Fruit fly (Drosophila melanogaster) whole organism, embryonic: ENCODE results near the gene nanos.

Experiments used
- CG1024 ChIP-seq: fragments of 200-800 bp; sonication (Bioruptor generic); IDR thresholded peaks from 2 replicates; pipeline ENCODE4 v1.3.6; 2022; ENCODE audit warnings: missing biosample characterization, missing genetic modification characterization
- CG10366 ChIP-seq: fragments of 200-800 bp; sonication (Bioruptor generic); IDR thresholded peaks from 2 replicates; pipeline ENCODE4 v1.3.6; 2022; ENCODE audit warnings: missing biosample characterization, missing genetic modification characterization
- CG10565 ChIP-seq: fragments of 200-800 bp; sonication (Bioruptor generic); optimal IDR thresholded peaks from 3 replicates; lab custom pipeline; 2016; ENCODE audit warnings: missing biosample characterization, mild to moderate bottlenecking, missing genetic modification characterization
- CG11085 ChIP-seq: fragments of 200-800 bp; sonication (Bioruptor generic); IDR thresholded peaks from 2 replicates; pipeline ENCODE4 v1.3.6; 2022; ENCODE audit warnings: missing biosample characterization, missing genetic modification characterization
- CG13287 ChIP-seq: fragments of 200-800 bp; sonication (Bioruptor generic); IDR thresholded peaks from 2 replicates; pipeline ENCODE4 v1.3.6; 2022; ENCODE audit warnings: missing biosample characterization, missing genetic modification characterization; ENCODE audit not compliant: partially characterized antibody
- CG13424 ChIP-seq: fragments of 200-800 bp; sonication (Bioruptor generic); optimal IDR thresholded peaks from 2 replicates; lab custom pipeline; 2019; ENCODE audit warnings: missing biosample characterization, mild to moderate bottlenecking, missing genetic modification characterization, moderate library complexity
- CG15514 ChIP-seq: fragments of 200-800 bp; sonication (Bioruptor generic); optimal IDR thresholded peaks from 3 replicates; lab custom pipeline; 2017; ENCODE audit warnings: missing biosample characterization, missing genetic modification characterization, mild to moderate bottlenecking, moderate library complexity, missing genetic modification reagents
- CG1603 ChIP-seq: fragments of 200-800 bp; sonication (Bioruptor generic); optimal IDR thresholded peaks from 2 replicates; lab custom pipeline; 2019; ENCODE audit warnings: missing biosample characterization, mild to moderate bottlenecking, missing genetic modification characterization, moderate library complexity
- CG17328 ChIP-seq: fragments of 200-800 bp; sonication (Bioruptor generic); IDR thresholded peaks from 2 replicates; pipeline ENCODE4 v1.3.6; 2022; ENCODE audit warnings: missing biosample characterization, missing genetic modification characterization
- CG17359 ChIP-seq: fragments of 200-800 bp; sonication (Bioruptor generic); optimal IDR thresholded peaks from 3 replicates; lab custom pipeline; 2018; ENCODE audit warnings: missing biosample characterization, mild to moderate bottlenecking, missing genetic modification characterization, moderate library complexity
- CG17912 ChIP-seq: fragments of 200-800 bp; sonication (Bioruptor generic); optimal IDR thresholded peaks from 2 replicates; lab custom pipeline; 2018; ENCODE audit warnings: missing biosample characterization, mild to moderate bottlenecking, missing genetic modification characterization
- CG18476 ChIP-seq: fragments of 200-800 bp; sonication (Bioruptor generic); optimal IDR thresholded peaks from 2 replicates; lab custom pipeline; 2016; ENCODE audit warnings: missing biosample characterization, mild to moderate bottlenecking, missing genetic modification characterization
- CG2875 ChIP-seq: fragments of 200-800 bp; sonication (Bioruptor generic); optimal IDR thresholded peaks from 2 replicates; lab custom pipeline; 2017; ENCODE audit warnings: missing biosample characterization, mild to moderate bottlenecking, missing genetic modification characterization, missing genetic modification reagents
- CG2889 ChIP-seq: fragments of 200-800 bp; sonication (Bioruptor generic); IDR thresholded peaks from 3 replicates; pipeline ENCODE4 v1.3.6; 2022; ENCODE audit warnings: missing biosample characterization, missing genetic modification characterization
- CG30431 ChIP-seq: fragments of 200-800 bp; sonication (Bioruptor generic); optimal IDR thresholded peaks from 2 replicates; lab custom pipeline; 2017; ENCODE audit warnings: missing biosample characterization, missing genetic modification characterization
- CG4730 ChIP-seq: fragments of 200-800 bp; sonication (Bioruptor generic); IDR thresholded peaks from 2 replicates; pipeline ENCODE4 v1.3.6; 2022; ENCODE audit warnings: missing biosample characterization, missing genetic modification characterization
- CG4820 ChIP-seq: fragments of 200-800 bp; sonication (Bioruptor generic); optimal IDR thresholded peaks from 3 replicates; lab custom pipeline; 2016; ENCODE audit warnings: missing biosample characterization, missing genetic modification characterization
- CG6854 ChIP-seq: fragments of 200-800 bp; sonication (Bioruptor generic); optimal IDR thresholded peaks from 3 replicates; lab custom pipeline; 2017; ENCODE audit warnings: missing biosample characterization, mild to moderate bottlenecking, missing genetic modification characterization
- CG7271 ChIP-seq: fragments of 200-800 bp; sonication (Bioruptor generic); optimal IDR thresholded peaks from 2 replicates; lab custom pipeline; 2018; ENCODE audit warnings: missing biosample characterization, mild to moderate bottlenecking, missing genetic modification characterization, moderate library complexity
- CG8089 ChIP-seq: fragments of 200-800 bp; sonication (Bioruptor generic); optimal IDR thresholded peaks from 3 replicates; lab custom pipeline; 2016; ENCODE audit warnings: missing biosample characterization, missing genetic modification characterization
- CG8359 ChIP-seq: fragments of 200-800 bp; sonication (Bioruptor generic); optimal IDR thresholded peaks from 2 replicates; lab custom pipeline; 2017; ENCODE audit warnings: missing biosample characterization, mild to moderate bottlenecking, missing genetic modification characterization, borderline replicate concordance
- CG8944 ChIP-seq: fragments of 200-800 bp; sonication (Bioruptor generic); optimal IDR thresholded peaks from 3 replicates; lab custom pipeline; 2016; ENCODE audit warnings: missing biosample characterization, missing genetic modification characterization
- CG9609 ChIP-seq: fragments of 200-800 bp; sonication (Bioruptor generic); optimal IDR thresholded peaks from 3 replicates; lab custom pipeline; 2016; ENCODE audit warnings: missing biosample characterization, missing genetic modification characterization
- CG9797 ChIP-seq: fragments of 200-800 bp; sonication (Bioruptor generic); optimal IDR thresholded peaks from 3 replicates; lab custom pipeline; 2018; ENCODE audit warnings: missing biosample characterization, mild to moderate bottlenecking, missing genetic modification characterization
- CG9876 ChIP-seq: fragments of 200-800 bp; sonication (Bioruptor generic); optimal IDR thresholded peaks from 2 replicates; lab custom pipeline; 2016; ENCODE audit warnings: missing biosample characterization, missing genetic modification characterization
- Dad ChIP-seq: fragments of 200-800 bp; sonication (Bioruptor generic); optimal IDR thresholded peaks from 3 replicates; lab custom pipeline; 2016; ENCODE audit warnings: missing biosample characterization, missing genetic modification characterization
- Dp ChIP-seq: fragments of 200-800 bp; sonication (Bioruptor generic); optimal IDR thresholded peaks from 2 replicates; lab custom pipeline; 2018; ENCODE audit warnings: missing biosample characterization, mild to moderate bottlenecking, missing genetic modification characterization, moderate library complexity
- Hsf ChIP-seq: fragments of 200-800 bp; sonication (Bioruptor generic); optimal IDR thresholded peaks from 3 replicates; lab custom pipeline; 2016; ENCODE audit warnings: missing biosample characterization, missing genetic modification characterization
- Usf ChIP-seq: fragments of 200-800 bp; sonication (Bioruptor generic); optimal IDR thresholded peaks from 2 replicates; lab custom pipeline; 2017; ENCODE audit warnings: missing genotype, missing biosample characterization, missing genetic modification characterization
- abd-A ChIP-seq: fragments of 200-800 bp; sonication (Bioruptor generic); optimal IDR thresholded peaks from 3 replicates; lab custom pipeline; 2019; ENCODE audit warnings: missing biosample characterization, mild to moderate bottlenecking, missing genetic modification characterization, moderate library complexity
- caup ChIP-seq: fragments of 200-800 bp; sonication (Bioruptor generic); optimal IDR thresholded peaks from 3 replicates; lab custom pipeline; 2017; ENCODE audit warnings: missing biosample characterization, mild to moderate bottlenecking, missing genetic modification characterization, moderate library complexity; ENCODE audit not compliant: severe bottlenecking
- chinmo ChIP-seq: fragments of 200-800 bp; sonication (Bioruptor generic); IDR thresholded peaks from 4 replicates; pipeline ENCODE4 v1.3.6; 2022; ENCODE audit warnings: missing biosample characterization, missing genetic modification characterization; ENCODE audit not compliant: partially characterized antibody
- chn ChIP-seq: fragments of 200-800 bp; sonication (Bioruptor generic); optimal IDR thresholded peaks from 2 replicates; lab custom pipeline; 2016; ENCODE audit warnings: missing biosample characterization, missing genetic modification characterization
- crc ChIP-seq: fragments of 200-800 bp; sonication (Bioruptor generic); optimal IDR thresholded peaks from 2 replicates; lab custom pipeline; 2016; ENCODE audit warnings: missing biosample characterization, missing genetic modification characterization
- danr ChIP-seq: fragments of 200-800 bp; sonication (Bioruptor generic); IDR thresholded peaks from 2 replicates; pipeline ENCODE4 v1.3.6; 2022; ENCODE audit warnings: missing biosample characterization, missing genetic modification characterization
- dm ChIP-seq: fragments of 200-800 bp; sonication (Bioruptor generic); optimal IDR thresholded peaks from 3 replicates; lab custom pipeline; 2016; ENCODE audit warnings: missing biosample characterization, missing genetic modification characterization
- grau ChIP-seq: fragments of 200-800 bp; optimal IDR thresholded peaks from 3 replicates; lab custom pipeline; 2019; ENCODE audit warnings: missing biosample characterization, mild to moderate bottlenecking, missing genetic modification characterization, moderate library complexity
- grn ChIP-seq: fragments of 200-800 bp; sonication (Bioruptor generic); optimal IDR thresholded peaks from 3 replicates; lab custom pipeline; 2017; ENCODE audit warnings: missing biosample characterization, missing genetic modification characterization
- gt ChIP-seq: fragments of 200-800 bp; sonication (Bioruptor generic); IDR thresholded peaks from 2 replicates; pipeline ENCODE4 v1.3.6; 2022; ENCODE audit warnings: missing biosample characterization, missing genetic modification characterization
- her ChIP-seq: fragments of 200-800 bp; sonication (Bioruptor generic); optimal IDR thresholded peaks from 2 replicates; lab custom pipeline; 2016; ENCODE audit warnings: missing biosample characterization, missing genetic modification characterization
- ken ChIP-seq: fragments of 200-800 bp; sonication (Bioruptor generic); IDR thresholded peaks from 3 replicates; pipeline ENCODE4 v1.3.6; 2022; ENCODE audit warnings: missing biosample characterization, missing genetic modification characterization
- lbe ChIP-seq: fragments of 200-800 bp; sonication (Bioruptor generic); optimal IDR thresholded peaks from 2 replicates; lab custom pipeline; 2016; ENCODE audit warnings: missing biosample characterization, mild to moderate bottlenecking, missing genetic modification characterization
- mam ChIP-seq: fragments of 200-800 bp; sonication (Bioruptor generic); optimal IDR thresholded peaks from 3 replicates; lab custom pipeline; 2016; ENCODE audit warnings: missing biosample characterization, missing genetic modification characterization
- nerfin-2 ChIP-seq: fragments of 200-800 bp; sonication (Bioruptor generic); IDR thresholded peaks from 2 replicates; pipeline ENCODE4 v1.3.6; 2022; ENCODE audit warnings: missing biosample characterization, missing genetic modification characterization; ENCODE audit not compliant: partially characterized antibody
- pnt ChIP-seq: fragments of 200-800 bp; sonication (Bioruptor generic); optimal IDR thresholded peaks from 3 replicates; lab custom pipeline; 2016; ENCODE audit warnings: missing biosample characterization, missing genetic modification characterization
- slbo ChIP-seq: fragments of 200-800 bp; sonication (Bioruptor generic); IDR thresholded peaks from 2 replicates; pipeline ENCODE4 v1.3.6; 2022; ENCODE audit warnings: missing biosample characterization, missing genetic modification characterization
- so ChIP-seq: fragments of 200-800 bp; sonication (Bioruptor generic); IDR thresholded peaks from 3 replicates; pipeline ENCODE4 v1.3.6; 2022; ENCODE audit warnings: missing biosample characterization, missing genetic modification characterization
- ttk ChIP-seq: fragments of 200-800 bp; sonication (Bioruptor generic); IDR thresholded peaks from 2 replicates; pipeline ENCODE4 v2.1.2; 2022; ENCODE audit warnings: missing biosample characterization, missing genetic modification characterization
- wor ChIP-seq: fragments of 200-800 bp; sonication (Bioruptor generic); IDR thresholded peaks from 2 replicates; pipeline ENCODE4 v1.3.6; 2022; ENCODE audit warnings: missing biosample characterization, missing genetic modification characterization
- zfh1 ChIP-seq: fragments of 200-800 bp; sonication (Bioruptor generic); IDR thresholded peaks from 3 replicates; pipeline ENCODE4 v1.3.6; 2022; ENCODE audit warnings: missing biosample characterization, missing genetic modification characterization

nanos gene

dm6 chr3R:19162135-19162616, 5.1 kb downstream of the nanos start, which contains the start of the genes CG42359 and Nsun5 (continued):
- TF ChIP-seq wor (GFP tag; lab: Robert Waterston, UW): peak; percentile 65
- TF ChIP-seq Hsf: peak; percentile 95
- TF ChIP-seq grau (tag; lab: Kevin White, UChicago): peak; percentile 86
- peak; percentile 87 for TF ChIP-seq CG9876 (GFP tag; lab: Kevin White, UChicago)
- TF ChIP-seq CG1603: peak; percentile 96
- peak; percentile 93 for TF ChIP-seq mam (GFP tag; lab: Kevin White, UChicago)
- peak; percentile 80 for TF ChIP-seq so
- peak; percentile 46 for TF ChIP-seq CG2875 (GFP tag; lab: Kevin White, UChicago)
- TF ChIP-seq CG13424 (tag; lab: Kevin White, UChicago): peak; percentile 88
- TF ChIP-seq crc (GFP tag; lab: Kevin White, UChicago): peak; percentile 87
- peak; percentile 95 for TF ChIP-seq slbo (GFP tag; lab: Robert Waterston, UW)
- TF ChIP-seq CG7271 (tag; lab: Kevin White, UChicago): peak; percentile 84
- TF ChIP-seq CG17328 (GFP tag; lab: Robert Waterston, UW): peak; percentile 92
- peak; percentile 62; the same call in 1 of the 2 replicates for TF ChIP-seq danr (GFP tag; lab: Robert Waterston, UW)
- TF ChIP-seq Dp (GFP tag; lab: Kevin White, UChicago): peak; percentile 95
- peak; percentile 84 for TF ChIP-seq CG11085 (GFP tag; lab: Robert Waterston, UW)
- peak; percentile 85 for TF ChIP-seq CG8089 (GFP tag; lab: Kevin White, UChicago)
- TF ChIP-seq CG6854 (GFP tag; lab: Kevin White, UChicago): peak; percentile 28
- TF ChIP-seq CG8944 (GFP tag; lab: Kevin White, UChicago): peak; percentile 95
- TF ChIP-seq abd-A: no peak
- peak; percentile 84 for TF ChIP-seq CG1024 (GFP tag; lab: Robert Waterston, UW)
- peak; percentile 84 for TF ChIP-seq Usf (GFP tag; lab: Kevin White, UChicago)
- peak; percentile 88 for TF ChIP-seq gt (GFP tag; lab: Robert Waterston, UW)
- peak; percentile 46 for TF ChIP-seq grn (GFP tag; lab: Kevin White, UChicago)
- TF ChIP-seq CG30431: peak; percentile 70
- peak; percentile 80 for TF ChIP-seq caup (GFP tag; lab: Kevin White, UChicago)
- TF ChIP-seq CG10565 (GFP tag; lab: Kevin White, UChicago): peak; percentile 46
- peak; percentile 83 for TF ChIP-seq CG4730
- TF ChIP-seq CG8359 (GFP tag; lab: Kevin White, UChicago): peak; percentile 64
- TF ChIP-seq nerfin-2: peak; percentile 76
- TF ChIP-seq chinmo (GFP tag; lab: Robert Waterston, UW): peak; percentile 87; the same call in 3 of the 4 replicates
- peak; percentile 89 for TF ChIP-seq her (GFP tag; lab: Kevin White, UChicago)
- peak; percentile 88 for TF ChIP-seq CG9797 (GFP tag; lab: Kevin White, UChicago)
- peak; percentile 37 for TF ChIP-seq CG17912 (GFP tag; lab: Kevin White, UChicago)
- peak; percentile 77 for TF ChIP-seq CG2889
- peak; percentile 92 for TF ChIP-seq CG15514
- peak; percentile 92 for TF ChIP-seq zfh1
- TF ChIP-seq pnt (GFP tag; lab: Kevin White, UChicago): peak; percentile 91
- peak; percentile 97 for TF ChIP-seq CG13287 (GFP tag; lab: Robert Waterston, UW)
- peak; percentile 89 for TF ChIP-seq ttk (GFP tag; lab: Robert Waterston, UW)
- peak; percentile 85 for TF ChIP-seq Dad (GFP tag; lab: Kevin White, UChicago)
- TF ChIP-seq CG9609 (GFP tag; lab: Kevin White, UChicago): peak; percentile 93
- TF ChIP-seq CG4820 (GFP tag; lab: Kevin White, UChicago): peak; percentile 83
- peak; percentile 98 for TF ChIP-seq dm (GFP tag; lab: Kevin White, UChicago)
- TF ChIP-seq lbe (GFP tag; lab: Kevin White, UChicago): peak; percentile 88
- peak; percentile 91 for TF ChIP-seq CG10366 (GFP tag; lab: Robert Waterston, UW)
- TF ChIP-seq CG17359 (tag; lab: Kevin White, UChicago): peak; percentile 90
- peak; percentile 94 for TF ChIP-seq chn (GFP tag; lab: Kevin White, UChicago)
- peak; percentile 90 for TF ChIP-seq CG18476 (GFP tag; lab: Kevin White, UChicago)
- TF ChIP-seq ken: peak; percentile 89
